Fruit fly (Drosophila melanogaster) whole organism, prepupa: Measurements from ENCODE around the gene Argl.
A peak's percentile ranks its signal among the peaks of the same experiment; 100 is the strongest.

Experiments
- Blimp-1 ChIP-seq: fragments of 200-800 bp; sonication (Bioruptor generic); optimal IDR thresholded peaks from 3 replicates; lab custom pipeline; 2017; ENCODE audit warnings: missing biosample characterization, missing genetic modification characterization, mild to moderate bottlenecking, moderate library complexity, missing genetic modification reagents
- CG10631 ChIP-seq: fragments of 200-800 bp; sonication (Bioruptor generic); optimal IDR thresholded peaks from 2 replicates; lab custom pipeline; 2016; ENCODE audit warnings: missing biosample characterization, missing genetic modification characterization
- CG10669 ChIP-seq: fragments of 200-800 bp; sonication (Bioruptor generic); optimal IDR thresholded peaks from 3 replicates; lab custom pipeline; 2018; ENCODE audit warnings: missing biosample characterization, mild to moderate bottlenecking, missing genetic modification characterization, moderate library complexity
- CG11294 ChIP-seq: fragments of 200-800 bp; sonication (Bioruptor generic); IDR thresholded peaks from 2 replicates; pipeline ENCODE4 v1.3.6; 2022; ENCODE audit warnings: missing biosample characterization, missing genetic modification characterization
- CG11762 ChIP-seq: fragments of 200-800 bp; sonication (Bioruptor generic); optimal IDR thresholded peaks from 3 replicates; lab custom pipeline; 2016; ENCODE audit warnings: missing biosample characterization, missing genetic modification characterization; ENCODE audit not compliant: insufficient read depth
- CG11902 ChIP-seq: fragments of 200-800 bp; sonication (Bioruptor generic); optimal IDR thresholded peaks from 3 replicates; lab custom pipeline; 2016; ENCODE audit warnings: missing biosample characterization, missing genetic modification characterization
- CG15336 ChIP-seq: fragments of 200-800 bp; sonication (Bioruptor generic); IDR thresholded peaks from 2 replicates; pipeline ENCODE4 v1.3.6; 2022; ENCODE audit warnings: missing biosample characterization, missing genetic modification characterization
- CG16779 ChIP-seq: fragments of 200-800 bp; sonication (Bioruptor generic); optimal IDR thresholded peaks from 3 replicates; lab custom pipeline; 2017; ENCODE audit warnings: missing biosample characterization, mild to moderate bottlenecking, missing genetic modification characterization
- CG3032 ChIP-seq: fragments of 200-800 bp; optimal IDR thresholded peaks from 2 replicates; lab custom pipeline; 2019; ENCODE audit warnings: missing biosample characterization, mild to moderate bottlenecking, missing genetic modification characterization, moderate library complexity
- CG31627 ChIP-seq: fragments of 200-800 bp; sonication (Bioruptor generic); optimal IDR thresholded peaks from 3 replicates; lab custom pipeline; 2016; ENCODE audit warnings: missing biosample characterization, missing genetic modification characterization
- CG32006 ChIP-seq: fragments of 200-800 bp; sonication (Bioruptor generic); optimal IDR thresholded peaks from 3 replicates; lab custom pipeline; 2017; ENCODE audit warnings: missing biosample characterization, mild to moderate bottlenecking, missing genetic modification characterization
- CG34406 ChIP-seq: fragments of 200-800 bp; sonication (Bioruptor generic); optimal IDR thresholded peaks from 3 replicates; lab custom pipeline; 2016; ENCODE audit warnings: missing biosample characterization, missing genetic modification characterization
- CG3919 ChIP-seq: fragments of 200-800 bp; sonication (Bioruptor generic); optimal IDR thresholded peaks from 3 replicates; lab custom pipeline; 2016; ENCODE audit warnings: missing biosample characterization, missing genetic modification characterization
- CG6163 ChIP-seq: fragments of 200-800 bp; sonication (Bioruptor generic); IDR thresholded peaks from 3 replicates; pipeline ENCODE4 v1.3.6; 2022; ENCODE audit warnings: missing biosample characterization, missing genetic modification characterization
- CG6792 ChIP-seq: fragments of 200-800 bp; sonication (Bioruptor generic); optimal IDR thresholded peaks from 3 replicates; lab custom pipeline; 2016; ENCODE audit warnings: missing biosample characterization, missing genetic modification characterization
- CG7368 ChIP-seq: fragments of 200-800 bp; sonication (Bioruptor generic); optimal IDR thresholded peaks from 3 replicates; lab custom pipeline; 2016; ENCODE audit warnings: missing biosample characterization, missing genetic modification characterization
- CG8119 ChIP-seq: fragments of 200-800 bp; sonication (Bioruptor generic); IDR thresholded peaks from 3 replicates; pipeline ENCODE4 v1.3.6; 2022; ENCODE audit warnings: missing biosample characterization, missing genetic modification characterization
- CG8319 ChIP-seq: fragments of 200-800 bp; sonication (Bioruptor generic); optimal IDR thresholded peaks from 3 replicates; lab custom pipeline; 2016; ENCODE audit warnings: missing biosample characterization, missing genetic modification characterization
- Eip75B ChIP-seq: fragments of 200-800 bp; sonication (Bioruptor generic); optimal IDR thresholded peaks from 3 replicates; lab custom pipeline; 2016; ENCODE audit warnings: missing biosample characterization, missing genetic modification characterization
- Eip78C ChIP-seq: fragments of 200-800 bp; sonication (Bioruptor generic); peaks from one replicate; lab custom pipeline; 2016; ENCODE audit warnings: missing biosample characterization, missing genetic modification characterization
- Eip93F ChIP-seq: fragments of 200-800 bp; sonication (Bioruptor generic); optimal IDR thresholded peaks from 2 replicates; lab custom pipeline; 2016; ENCODE audit warnings: missing biosample characterization, mild to moderate bottlenecking, missing genetic modification characterization
- Ets96B ChIP-seq: fragments of 200-800 bp; optimal IDR thresholded peaks from 2 replicates; lab custom pipeline; 2019; ENCODE audit warnings: missing biosample characterization, mild to moderate bottlenecking, missing genetic modification characterization, moderate library complexity
- Gug ChIP-seq: fragments of 200-800 bp; sonication (Bioruptor generic); IDR thresholded peaks from 2 replicates; pipeline ENCODE4 v1.3.6; 2022; ENCODE audit warnings: missing biosample characterization, missing genetic modification characterization
- Hr38 ChIP-seq: sonication (Bioruptor generic); optimal IDR thresholded peaks from 2 replicates; lab custom pipeline; 2016; ENCODE audit warnings: missing biosample characterization, missing genetic modification characterization
- Hr39 ChIP-seq: fragments of 200-800 bp; sonication (Bioruptor generic); optimal IDR thresholded peaks from 2 replicates; lab custom pipeline; 2016; ENCODE audit warnings: missing biosample characterization, missing genetic modification characterization
- Met ChIP-seq: fragments of 200-800 bp; sonication (Bioruptor generic); optimal IDR thresholded peaks from 3 replicates; lab custom pipeline; 2016; ENCODE audit warnings: missing biosample characterization, missing genetic modification characterization
- Smox ChIP-seq: fragments of 200-800 bp; sonication (Bioruptor generic); optimal IDR thresholded peaks from 3 replicates; lab custom pipeline; 2016; ENCODE audit warnings: missing biosample characterization, missing genetic modification characterization
- Sox102F ChIP-seq: fragments of 200-800 bp; sonication (Bioruptor generic); optimal IDR thresholded peaks from 2 replicates; lab custom pipeline; 2016; ENCODE audit warnings: missing biosample characterization, mild to moderate bottlenecking, missing genetic modification characterization
- Sox14 ChIP-seq: fragments of 200-800 bp; sonication (Bioruptor generic); optimal IDR thresholded peaks from 3 replicates; lab custom pipeline; 2016; ENCODE audit warnings: missing biosample characterization, missing genetic modification characterization
- achi ChIP-seq: fragments of 200-800 bp; sonication (Bioruptor generic); optimal IDR thresholded peaks from 3 replicates; lab custom pipeline; 2016; ENCODE audit warnings: missing biosample characterization, missing genetic modification characterization
- cyc ChIP-seq: fragments of 200-800 bp; sonication (Bioruptor generic); optimal IDR thresholded peaks from 3 replicates; lab custom pipeline; 2016; ENCODE audit warnings: missing biosample characterization, missing genetic modification characterization
- dsx ChIP-seq: fragments of 200-800 bp; optimal IDR thresholded peaks from 3 replicates; lab custom pipeline; 2019; ENCODE audit warnings: missing biosample characterization, mild to moderate bottlenecking, missing genetic modification characterization, moderate library complexity; ENCODE audit not compliant: poor library complexity, severe bottlenecking
- eg ChIP-seq: fragments of 200-800 bp; sonication (Bioruptor generic); IDR thresholded peaks from 3 replicates; pipeline ENCODE4 v1.3.6; 2022; ENCODE audit warnings: missing biosample characterization, missing genetic modification characterization
- fd59A ChIP-seq: fragments of 200-800 bp; sonication (Bioruptor generic); optimal IDR thresholded peaks from 2 replicates; lab custom pipeline; 2017; ENCODE audit warnings: missing biosample characterization, mild to moderate bottlenecking, missing genetic modification characterization, missing genetic modification reagents
- fd85E ChIP-seq: fragments of 200-800 bp; sonication (Bioruptor generic); optimal IDR thresholded peaks from 3 replicates; lab custom pipeline; 2016; ENCODE audit warnings: missing biosample characterization, missing genetic modification characterization
- fkh ChIP-seq: fragments of 200-800 bp; sonication (Bioruptor generic); optimal IDR thresholded peaks from 3 replicates; lab custom pipeline; 2017; ENCODE audit warnings: missing biosample characterization, mild to moderate bottlenecking, missing genetic modification characterization, moderate library complexity
- net ChIP-seq: fragments of 200-800 bp; sonication (Bioruptor generic); optimal IDR thresholded peaks from 3 replicates; lab custom pipeline; 2016; ENCODE audit warnings: missing biosample characterization, missing genetic modification characterization
- pdm3 ChIP-seq: fragments of 200-800 bp; sonication (Bioruptor generic); optimal IDR thresholded peaks from 3 replicates; lab custom pipeline; 2016; ENCODE audit warnings: missing biosample characterization, missing genetic modification characterization
- salr ChIP-seq, 2 experiments: fragments of 200-800 bp; sonication (Bioruptor generic); optimal IDR thresholded peaks; 3 replicates each; lab custom pipeline; 2016 to 2018; ENCODE audit warnings: missing biosample characterization in 2 of 2, missing genetic modification characterization in 2 of 2, mild to moderate bottlenecking in 1 of 2
- spab ChIP-seq: fragments of 200-800 bp; sonication (Bioruptor generic); optimal IDR thresholded peaks from 2 replicates; lab custom pipeline; 2017; ENCODE audit warnings: missing biosample characterization, mild to moderate bottlenecking, missing genetic modification characterization, missing genetic modification reagents
- ss ChIP-seq, 2 experiments: fragments of 200-800 bp; sonication (Bioruptor generic); optimal IDR thresholded peaks; 2 replicates in 1 of 2; 3 replicates in 1 of 2; lab custom pipeline; 2017 to 2018; ENCODE audit warnings: mild to moderate bottlenecking in 2 of 2, missing biosample characterization in 2 of 2, missing genetic modification characterization in 2 of 2, moderate library complexity in 1 of 2
- svp ChIP-seq: fragments of 200-800 bp; sonication (Bioruptor generic); peaks from one replicate; lab custom pipeline; 2016; ENCODE audit warnings: missing biosample characterization, missing genetic modification characterization
- topi ChIP-seq: fragments of 200-800 bp; sonication (Bioruptor generic); optimal IDR thresholded peaks from 3 replicates; lab custom pipeline; 2016; ENCODE audit warnings: missing biosample characterization, missing genetic modification characterization
- vri ChIP-seq: fragments of 200-800 bp; sonication (Bioruptor generic); optimal IDR thresholded peaks from 3 replicates; lab custom pipeline; 2016; ENCODE audit warnings: missing biosample characterization, mild to moderate bottlenecking, missing genetic modification characterization

Argl gene

dm6 chr2L:8952194-8953037 is 10.5 kb upstream of the Argl start (continued):
- TF ChIP-seq Blimp-1 (peak; percentile 31), CG7368 (GFP tag; lab: Kevin White, UChicago) (peak; percentile 31), Hr38 (GFP tag; lab: Kevin White, UChicago) (no peak), Eip75B (peak; percentile 18), achi (GFP tag; lab: Kevin White, UChicago) (peak; percentile 61), svp (GFP tag; lab: Kevin White, UChicago) (peak; percentile 42), CG6792 (GFP tag; lab: Kevin White, UChicago) (peak; percentile 67), CG11762 (GFP tag; lab: Kevin White, UChicago) (peak; percentile 41), cyc (peak; percentile 56), Eip78C (GFP tag; lab: Kevin White, UChicago) (peak; percentile 83), Hr39 (GFP tag; lab: Kevin White, UChicago) (peak; percentile 66), pdm3 (GFP tag; lab: Kevin White, UChicago) (peak; percentile 70), vri (GFP tag; lab: Kevin White, UChicago) (peak; percentile 80), CG34406 (GFP tag; lab: Kevin White, UChicago) (peak; percentile 37), ss (GFP tag; optimal IDR thresholded peaks at IDR 0.05; lab: Kevin White, UChicago) (no peak), CG16779 (tag; lab: Kevin White, UChicago) (no peak), CG11294 (peak; percentile 49; the same call in 1 of the 2 replicates), CG3919 (GFP tag; lab: Kevin White, UChicago) (peak; percentile 61), CG3032 (tag; lab: Kevin White, UChicago) (peak; percentile 13), Eip93F (GFP tag; lab: Kevin White, UChicago) (peak; percentile 32), Sox102F (peak; percentile 77), CG8319 (GFP tag; lab: Kevin White, UChicago) (peak; percentile 36), CG6163 (GFP tag; lab: Robert Waterston, UW) (peak; percentile 76), dsx (GFP tag; lab: Kevin White, UChicago) (peak; percentile 52), Smox (GFP tag; lab: Kevin White, UChicago) (peak; percentile 55), fd85E (GFP tag; lab: Kevin White, UChicago) (peak; percentile 40), fd59A (peak; percentile 14), net (GFP tag; lab: Kevin White, UChicago) (peak; percentile 50), spab (peak; percentile 15), CG8119 (GFP tag; lab: Robert Waterston, UW) (no peak; the same call in 2 of the 3 replicates), CG31627 (GFP tag; lab: Kevin White, UChicago) (peak; percentile 59), CG15336 (GFP tag; lab: Robert Waterston, UW) (peak; percentile 65), eg (GFP tag; lab: Robert Waterston, UW) (peak; percentile 42; the same call in 1 of the 3 replicates)
- TF ChIP-seq, all 60 proteins: peak for 49

- TF ChIP-seq CG6163 (GFP tag; lab: Robert Waterston, UW) (peak; percentile 97), spab (peak; percentile 98), Eip75B (peak; percentile 86), CG10631 (peak; percentile 98), Ets96B (tag; lab: Kevin White, UChicago) (peak; percentile 99), CG32006 (GFP tag; lab: Kevin White, UChicago) (peak; percentile 97), dsx (GFP tag; lab: Kevin White, UChicago) (peak; percentile 99), fkh (GFP tag; lab: Kevin White, UChicago) (peak; percentile 75), vri (GFP tag; lab: Kevin White, UChicago) (peak; percentile 80), Sox102F (peak; percentile 85), CG6792 (GFP tag; lab: Kevin White, UChicago) (peak; percentile 96), CG15336 (GFP tag; lab: Robert Waterston, UW) (peak; percentile 98), topi (GFP tag; lab: Kevin White, UChicago) (peak; percentile 88), Gug (peak; percentile 96), Blimp-1 (peak; percentile 95), fd85E (GFP tag; lab: Kevin White, UChicago) (peak; percentile 77), CG8119 (GFP tag; lab: Robert Waterston, UW) (peak; percentile 99), Sox14 (GFP tag; lab: Kevin White, UChicago) (peak; percentile 87), CG11762 (GFP tag; lab: Kevin White, UChicago) (peak; percentile 96), achi (GFP tag; lab: Kevin White, UChicago) (peak; percentile 97), CG10669 (GFP tag; lab: Kevin White, UChicago) (peak; percentile 97), CG34406 (GFP tag; lab: Kevin White, UChicago) (peak; percentile 98), Hr39 (GFP tag; lab: Kevin White, UChicago) (peak; percentile 71), CG11902 (GFP tag; lab: Kevin White, UChicago) (peak; percentile 82), salr (GFP tag; optimal IDR thresholded peaks at IDR 0.05; lab: Kevin White, UChicago) (peak; percentile 77 to 98), Met (GFP tag; lab: Kevin White, UChicago) (peak; percentile 89)
Measured at dm6 chr2L:8951184-8951934, 9.5 kb upstream of the Argl start, which contains the start of gene C1GalTA. C1GalTA (minus strand) TSS chr2L:8951216.
